Worm (Caenorhabditis elegans) whole organism, L4 larva: Measurements from ENCODE around the gene ZK546.4.

Source experiments
- F44E2.7 ChIP-seq: fragments of 200-800 bp; sonication (Bioruptor generic); IDR thresholded peaks from 2 replicates; pipeline ENCODE4 v2.1.2; 2022; ENCODE audit warnings: missing genetic modification characterization, missing compliant biosample characterization
- F49E8.2 ChIP-seq: sonication (generic microtip); optimal IDR thresholded peaks from 2 replicates; lab custom pipeline; 2016; ENCODE audit warnings: missing compliant biosample characterization, mild to moderate bottlenecking, missing genetic modification characterization, borderline replicate concordance
- Y75B8A.6 ChIP-seq: fragments of 200-800 bp; sonication (Bioruptor generic); IDR thresholded peaks from 2 replicates; pipeline ENCODE4 v1.3.6; 2022; ENCODE audit warnings: missing genetic modification reagents, missing genetic modification characterization, missing compliant biosample characterization
- aha-1 ChIP-seq: fragments of 150-350 bp; peaks from one replicate; lab custom pipeline; 2014; ENCODE audit warnings: missing biosample characterization, missing genetic modification characterization
- ceh-20 ChIP-seq: fragments of 200-800 bp; sonication (Bioruptor generic); IDR thresholded peaks from 2 replicates; pipeline ENCODE4 v1.3.6; 2022; ENCODE audit warnings: missing genetic modification reagents, missing genetic modification characterization, missing compliant biosample characterization
- ceh-28 ChIP-seq: fragments of 150-350 bp; optimal IDR thresholded peaks from 2 replicates; lab custom pipeline; 2014; ENCODE audit warnings: missing biosample characterization, missing genetic modification reagents, missing genetic modification characterization
- ceh-62 ChIP-seq: sonication (generic microtip); optimal IDR thresholded peaks from 2 replicates; lab custom pipeline; 2017; ENCODE audit warnings: missing biosample characterization, missing genetic modification characterization
- ceh-82 ChIP-seq: sonication (generic microtip); optimal IDR thresholded peaks from 2 replicates; lab custom pipeline; 2017; ENCODE audit warnings: missing biosample characterization, missing genetic modification characterization
- cey-2 ChIP-seq: sonication (generic microtip); optimal IDR thresholded peaks from 3 replicates; lab custom pipeline; 2017; ENCODE audit warnings: missing genetic modification characterization, mild to moderate bottlenecking, missing compliant biosample characterization, antibody characterized with exemption, borderline replicate concordance; ENCODE audit not compliant: insufficient read depth
- daf-16 ChIP-seq, 3 experiments: sonication (generic microtip); optimal IDR thresholded peaks; 2 replicates each; lab custom pipeline; 2016 to 2017; ENCODE audit warnings: missing genetic modification characterization in 3 of 3, missing genetic modification reagents in 3 of 3, mild to moderate bottlenecking in 2 of 3, missing compliant biosample characterization in 2 of 3, missing biosample characterization in 1 of 3, moderate library complexity in 1 of 3
- daf-19 ChIP-seq: fragments of 200-800 bp; sonication (Bioruptor generic); conservative IDR thresholded peaks from 2 replicates; pipeline ENCODE4 v1.3.6; 2022; ENCODE audit warnings: missing genetic modification characterization, missing compliant biosample characterization
- daf-8 ChIP-seq: fragments of 200-800 bp; sonication (Bioruptor generic); IDR thresholded peaks from 2 replicates; pipeline ENCODE4 v1.3.6; 2022; ENCODE audit warnings: missing genetic modification characterization, missing compliant biosample characterization
- dmd-6 ChIP-seq: fragments of 200-800 bp; sonication (Bioruptor generic); IDR thresholded peaks from 2 replicates; pipeline ENCODE4 v1.3.6; 2022; ENCODE audit warnings: missing genetic modification reagents, missing genetic modification characterization, missing compliant biosample characterization
- dve-1 ChIP-seq: sonication (generic microtip); optimal IDR thresholded peaks from 2 replicates; lab custom pipeline; 2017; ENCODE audit warnings: antibody characterized with exemption, mild to moderate bottlenecking, missing genetic modification characterization, missing compliant biosample characterization; ENCODE audit not compliant: insufficient read depth
- egl-43 ChIP-seq: fragments of 200-800 bp; sonication (Bioruptor generic); IDR thresholded peaks from 2 replicates; pipeline ENCODE4 v1.3.6; 2022; ENCODE audit warnings: missing genetic modification reagents, missing genetic modification characterization, missing compliant biosample characterization
- hlh-11 ChIP-seq: fragments of 200-800 bp; sonication (Bioruptor generic); optimal IDR thresholded peaks from 2 replicates; lab custom pipeline; 2018; ENCODE audit warnings: mild to moderate bottlenecking, missing genetic modification characterization, missing compliant biosample characterization
- hmg-1.1 ChIP-seq: fragments of 200-800 bp; sonication (Bioruptor generic); IDR thresholded peaks from 2 replicates; pipeline ENCODE4 v1.3.6; 2022; ENCODE audit warnings: missing genetic modification reagents, missing genetic modification characterization, missing compliant biosample characterization
- lim-7 ChIP-seq: fragments of 200-800 bp; sonication (Bioruptor generic); IDR thresholded peaks from 2 replicates; pipeline ENCODE4 v1.3.6; 2022; ENCODE audit warnings: missing genetic modification characterization, missing compliant biosample characterization
- lin-39 ChIP-seq: fragments of 150-350 bp; optimal IDR thresholded peaks from 2 replicates; lab custom pipeline; 2014; ENCODE audit warnings: missing biosample characterization, missing genetic modification reagents, missing genetic modification characterization
- nhr-111 ChIP-seq: fragments of 200-800 bp; sonication (Bioruptor generic); optimal IDR thresholded peaks from 2 replicates; lab custom pipeline; 2018; ENCODE audit warnings: mild to moderate bottlenecking, missing genetic modification characterization, missing compliant biosample characterization
- nhr-6 ChIP-seq: fragments of 150-350 bp; optimal IDR thresholded peaks from 2 replicates; lab custom pipeline; 2014; ENCODE audit warnings: missing biosample characterization, missing genetic modification characterization
- nhr-77 ChIP-seq: fragments of 150-350 bp; optimal IDR thresholded peaks from 2 replicates; lab custom pipeline; 2014; ENCODE audit warnings: missing biosample characterization, missing genetic modification characterization
- php-3 ChIP-seq: fragments of 200-800 bp; sonication (Bioruptor generic); IDR thresholded peaks from 2 replicates; pipeline ENCODE4 v1.3.6; 2022; ENCODE audit warnings: missing genetic modification reagents, missing genetic modification characterization, missing compliant biosample characterization
- pqm-1 ChIP-seq: sonication (generic microtip); optimal IDR thresholded peaks from 2 replicates; lab custom pipeline; 2017; ENCODE audit warnings: missing biosample characterization, missing genetic modification characterization
- set-16 ChIP-seq: fragments of 200-800 bp; sonication (Bioruptor generic); IDR thresholded peaks from 2 replicates; pipeline ENCODE4 v1.3.6; 2022; ENCODE audit warnings: missing genetic modification reagents, missing genetic modification characterization, missing compliant biosample characterization
- snpc-1.2 ChIP-seq: fragments of 200-800 bp; sonication (Bioruptor generic); IDR thresholded peaks from 2 replicates; pipeline ENCODE4 v1.3.6; 2022; ENCODE audit warnings: missing genetic modification reagents, missing genetic modification characterization, missing compliant biosample characterization
- snpc-4 ChIP-seq: fragments of 150-350 bp; optimal IDR thresholded peaks from 2 replicates; lab custom pipeline; 2014; ENCODE audit warnings: missing biosample characterization, missing genetic modification characterization
- unc-39 ChIP-seq: sonication (generic microtip); optimal IDR thresholded peaks from 2 replicates; lab custom pipeline; 2017; ENCODE audit warnings: missing biosample characterization, missing genetic modification characterization
- zag-1 ChIP-seq: fragments of 150-350 bp; optimal IDR thresholded peaks from 2 replicates; lab custom pipeline; 2014; ENCODE audit warnings: missing biosample characterization, missing genetic modification characterization
- zip-2 ChIP-seq: fragments of 150-350 bp; optimal IDR thresholded peaks from 2 replicates; lab custom pipeline; 2014; ENCODE audit warnings: missing biosample characterization, missing genetic modification characterization
- ztf-7 ChIP-seq: fragments of 150-350 bp; optimal IDR thresholded peaks from 2 replicates; lab custom pipeline; 2014; ENCODE audit warnings: missing biosample characterization, missing genetic modification characterization

ZK546.4 gene

DNA sequence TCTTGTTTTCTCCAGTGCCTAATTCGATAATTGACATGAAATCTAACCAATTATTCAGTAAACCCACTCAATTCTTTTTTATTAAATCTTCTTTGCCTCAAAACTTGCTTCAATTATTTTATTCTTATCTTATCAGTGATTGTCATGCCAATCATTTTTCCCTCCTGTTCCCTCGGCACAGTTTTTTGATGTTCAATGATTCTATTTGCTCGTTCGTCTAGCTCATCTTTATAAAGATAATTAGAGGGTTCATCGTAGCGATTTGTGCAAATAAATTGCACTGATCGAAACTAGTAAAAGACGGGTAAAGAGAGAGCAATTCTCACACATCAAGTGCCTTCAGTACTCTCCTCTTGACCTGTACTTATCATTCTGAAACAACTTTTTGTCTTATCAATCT is 29.8 kb downstream of the ZK546.4 start:
- TF ChIP-seq pqm-1, result peak; percentile 68
- peak; percentile 20 for TF ChIP-seq hlh-11
- no peak for TF ChIP-seq Y75B8A.6 (GFP tag; lab: Robert Waterston, UW)
- no peak for TF ChIP-seq daf-19 (GFP tag; lab: Robert Waterston, UW)

DNA sequence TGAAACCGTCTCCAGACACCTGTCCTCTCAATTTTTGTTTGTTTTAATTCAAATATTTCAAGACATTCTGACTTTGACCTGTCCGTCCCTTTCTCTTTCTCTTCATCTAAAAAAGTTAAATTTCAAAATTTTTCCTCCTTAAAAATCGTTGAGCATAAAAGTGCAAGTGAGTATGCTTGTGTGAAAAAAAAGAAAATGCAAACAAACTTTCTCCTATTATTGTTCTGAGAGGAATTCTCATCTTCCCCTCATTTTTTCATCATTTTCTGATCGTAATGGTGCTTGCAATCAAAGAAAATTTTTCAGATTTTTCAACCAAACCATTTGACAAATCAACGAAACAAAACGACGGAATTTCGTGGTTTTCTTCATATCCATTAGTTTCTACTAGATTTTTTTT is 31.0 kb downstream of the ZK546.4 start, which contains the start of gene shc-2:
shc-2 (plus strand) TSS at position 301 of the 400 bp plus-strand sequence.
- TF ChIP-seq ceh-28 (tag; lab: Kevin White, UChicago), result no peak
- no peak for TF ChIP-seq zip-2
- TF ChIP-seq dve-1 (tag; lab: Kevin White, UChicago), result no peak
- TF ChIP-seq unc-39 (tag; lab: Kevin White, UChicago), result no peak
- TF ChIP-seq daf-8, result no peak
- TF ChIP-seq snpc-4, result no peak
- TF ChIP-seq daf-16 (GFP tag; optimal IDR thresholded peaks at IDR 0.05; lab: Kevin White, UChicago), result no peak
- no peak for TF ChIP-seq daf-16 (tag; optimal IDR thresholded peaks at IDR 0.05; lab: Kevin White, UChicago)
- TF ChIP-seq lim-7 (GFP tag; lab: Robert Waterston, UW), result no peak
- no peak for TF ChIP-seq ceh-20 (GFP tag; lab: Robert Waterston, UW)
- no peak for TF ChIP-seq set-16
- no peak for TF ChIP-seq ztf-7 (tag; lab: Kevin White, UChicago)

DNA sequence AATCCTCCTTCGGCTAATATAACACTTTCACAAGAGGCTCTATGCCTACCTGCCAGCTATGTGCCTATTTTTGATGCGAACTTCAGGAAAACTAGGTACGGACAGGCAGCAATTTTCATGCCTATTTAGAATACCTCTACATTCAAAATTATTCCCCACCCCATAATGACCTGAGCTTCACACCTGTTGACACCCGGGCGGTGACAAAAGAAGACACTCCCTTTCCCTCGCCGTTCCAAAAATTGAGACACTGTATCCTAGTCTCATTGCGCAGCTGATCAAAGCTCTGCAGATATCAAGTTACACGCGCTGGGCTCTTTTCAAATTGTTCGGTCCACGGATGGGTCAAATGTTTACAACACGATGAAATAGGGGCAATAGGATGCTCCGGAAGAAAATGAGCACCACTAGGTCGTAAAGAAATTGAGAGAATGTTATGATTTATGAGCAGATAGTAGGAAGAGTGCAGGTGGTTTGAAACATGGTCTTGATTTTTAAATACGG is 36.7 kb downstream of the ZK546.4 start:
- TF ChIP-seq zag-1 (tag; lab: Kevin White, UChicago) (no peak), ceh-62 (no peak), aha-1 (tag; lab: Kevin White, UChicago) (peak; percentile 86)
- TF ChIP-seq, all 104 proteins: peak for 1

DNA sequence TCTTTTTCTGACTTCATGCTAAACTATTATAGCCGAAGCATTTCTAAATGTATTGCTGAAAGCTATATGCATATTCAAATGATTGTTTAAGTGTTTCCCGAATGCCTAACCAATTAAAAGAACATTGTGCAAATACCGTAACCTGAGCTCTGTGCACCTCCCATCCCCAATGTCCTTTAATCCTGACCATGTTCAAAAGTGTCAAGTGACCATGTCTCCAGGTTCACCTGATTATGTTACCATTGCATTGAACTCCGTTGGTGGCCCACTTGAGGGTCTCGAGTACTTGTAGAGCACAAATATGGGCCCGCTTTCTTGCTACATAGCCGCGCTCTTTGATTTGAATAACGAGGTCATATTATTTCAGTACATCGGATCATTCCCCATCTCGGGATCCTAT is 37.5 kb downstream of the ZK546.4 start:
- TF ChIP-seq cey-2 (tag; lab: Kevin White, UChicago), result no peak
- no peak for TF ChIP-seq set-16
- no peak for TF ChIP-seq aha-1 (tag; lab: Kevin White, UChicago)
- TF ChIP-seq ceh-82 (tag; lab: Kevin White, UChicago), result no peak
- no peak for TF ChIP-seq dmd-6 (GFP tag; lab: Robert Waterston, UW)
- TF ChIP-seq php-3, result no peak
- no peak for TF ChIP-seq hmg-1.1 (GFP tag; lab: Robert Waterston, UW)
- no peak for TF ChIP-seq nhr-111 (GFP tag; lab: Kevin White, UChicago)
- no peak for TF ChIP-seq snpc-1.2 (GFP tag; lab: Robert Waterston, UW)
- TF ChIP-seq lin-39, result no peak
- TF ChIP-seq F49E8.2 (tag; lab: Kevin White, UChicago), result no peak
- no peak for TF ChIP-seq F44E2.7
- TF ChIP-seq, all 104 proteins: peak for 0

DNA sequence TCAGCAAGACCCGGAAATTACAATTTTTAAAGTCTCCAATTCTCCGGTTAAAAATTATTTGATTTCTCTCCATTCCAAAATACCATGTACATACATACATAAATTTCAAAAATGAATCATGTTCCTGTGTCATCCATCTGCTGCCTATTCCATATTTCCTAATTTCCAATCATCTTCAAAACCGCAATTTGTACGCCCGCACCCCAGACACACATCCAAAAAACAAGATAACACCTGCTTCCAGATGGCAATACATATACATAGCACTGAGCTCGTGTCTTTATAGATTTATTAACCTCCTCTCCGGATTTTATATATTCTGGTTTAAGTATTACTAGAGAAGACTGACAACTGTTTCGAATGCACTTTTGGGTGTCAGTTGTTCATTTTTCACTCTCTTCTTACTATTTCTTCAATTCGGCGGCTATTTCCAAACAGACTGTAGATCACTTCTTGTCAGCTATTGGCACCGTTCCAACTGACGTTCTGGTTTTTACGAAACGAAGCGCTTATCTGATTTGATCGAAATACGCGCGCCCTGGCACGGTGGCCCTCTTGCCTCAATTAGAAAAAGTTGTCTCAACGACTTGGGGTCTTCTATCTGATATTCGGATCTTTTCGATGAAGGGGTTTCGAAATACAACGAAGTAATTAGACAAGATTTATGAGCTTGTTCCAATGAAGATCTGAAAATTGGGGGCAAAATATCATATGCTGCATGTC is 44.0 kb downstream of the ZK546.4 start:
- TF ChIP-seq aha-1 (tag; lab: Kevin White, UChicago), result peak; percentile 40
- TF ChIP-seq egl-43, result no peak
- no peak for TF ChIP-seq nhr-6

DNA sequence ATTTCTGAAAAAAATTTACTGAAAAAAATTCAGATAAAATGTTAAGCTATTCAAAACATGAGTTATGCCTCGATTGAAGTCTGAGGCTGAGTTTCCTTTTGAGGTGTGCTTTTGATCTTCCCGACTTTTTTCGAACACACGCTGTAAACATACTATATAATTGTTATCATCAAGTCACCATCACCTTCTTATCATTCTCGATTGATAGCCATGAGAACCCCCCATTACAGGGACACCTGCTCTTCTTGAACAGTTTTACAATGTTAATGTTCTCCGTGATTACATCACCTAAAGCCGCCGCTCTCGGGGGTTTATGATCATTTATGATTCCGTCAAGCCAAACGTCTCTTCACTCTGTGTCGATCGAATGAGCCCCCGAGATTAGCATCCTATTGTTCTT is 46.3 kb downstream of the ZK546.4 start:
- TF ChIP-seq daf-16 (GFP tag; optimal IDR thresholded peaks at IDR 0.05; lab: Kevin White, UChicago) (no peak), daf-16 (tag; optimal IDR thresholded peaks at IDR 0.05; lab: Kevin White, UChicago) (peak; percentile 45), nhr-77 (no peak), pqm-1 (peak; percentile 15)
